Fruit fly (Drosophila melanogaster) Kc167 (cell line): ENCODE data around the gene CG10352.

Source experiments
- Myc ChIP-seq: fragments of >200 bp; optimal IDR thresholded peaks from 2 replicates; lab custom pipeline; 2017; ENCODE audit warnings: missing external identifiers
- Sin3A ChIP-seq: fragments of >200 bp; optimal IDR thresholded peaks from 2 replicates; lab custom pipeline; 2018; ENCODE audit warnings: missing external identifiers
- h ChIP-seq: fragments of >200 bp; optimal IDR thresholded peaks from 3 replicates; lab custom pipeline; 2018; ENCODE audit warnings: missing external identifiers
- insv ChIP-seq: fragments of >200 bp; optimal IDR thresholded peaks from 3 replicates; lab custom pipeline; 2018; ENCODE audit warnings: missing external identifiers
- psq ChIP-seq: fragments of >200 bp; optimal IDR thresholded peaks from 2 replicates; lab custom pipeline; 2017; ENCODE audit warnings: missing external identifiers
- ttk ChIP-seq: sonication (Bioruptor generic); optimal IDR thresholded peaks from 2 replicates; lab custom pipeline; 2017; ENCODE audit warnings: missing external identifiers

The CG10352 gene

DNA sequence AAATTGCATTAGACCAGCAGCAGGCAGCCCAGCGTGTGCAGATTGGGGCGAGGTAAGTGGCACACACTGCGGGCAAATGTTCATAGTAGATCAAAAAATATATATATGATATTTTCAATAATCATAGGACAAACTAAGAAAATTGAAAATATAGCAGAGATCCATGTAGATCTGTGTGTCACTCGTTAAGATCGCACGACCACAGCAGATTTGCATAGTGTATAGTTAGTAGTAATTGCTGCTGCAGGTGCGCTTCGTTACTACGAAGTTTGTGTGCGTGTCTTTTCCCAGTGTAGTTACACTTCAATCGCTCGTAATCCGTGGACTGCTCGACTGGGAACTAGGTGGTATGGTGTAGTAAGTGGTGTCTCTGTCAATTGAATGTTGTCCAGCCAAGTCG lies at the start of gene CG10352:
TSS of gene CG10352 (minus strand) at position 4 of the 400 bp plus-strand sequence.
- no peak for TF ChIP-seq Myc (lab: Kevin White, UChicago)
- TF ChIP-seq psq (lab: Kevin White, UChicago): no peak
- TF ChIP-seq ttk (lab: Kevin White, UChicago): no peak
- TF ChIP-seq Sin3A (lab: Kevin White, UChicago): no peak
- no peak for TF ChIP-seq insv (lab: Kevin White, UChicago)
- TF ChIP-seq h (lab: Kevin White, UChicago): no peak

DNA sequence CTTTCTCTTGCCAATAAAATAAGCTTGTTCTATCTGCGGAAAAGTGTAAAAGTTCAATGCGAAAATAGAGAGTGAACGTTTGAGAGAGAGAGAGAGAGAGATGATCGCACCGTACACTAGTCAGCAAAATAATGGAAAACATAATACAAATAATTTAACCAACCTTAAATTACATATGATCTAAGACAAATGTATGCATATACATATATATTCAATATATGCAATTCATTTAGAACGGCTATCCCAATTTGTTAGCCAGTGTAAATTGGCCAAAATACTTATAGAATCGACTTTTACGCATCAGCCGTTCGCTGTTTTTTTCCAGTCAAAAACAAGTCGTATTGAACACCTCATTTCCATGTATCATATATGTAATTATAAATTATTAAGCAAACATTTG lies 48.2 kb upstream of the CG10352 start:
- TF ChIP-seq Sin3A (lab: Kevin White, UChicago) (no peak), ttk (lab: Kevin White, UChicago) (no peak), psq (lab: Kevin White, UChicago) (no peak), h (lab: Kevin White, UChicago) (no peak), insv (lab: Kevin White, UChicago) (no peak), Myc (lab: Kevin White, UChicago) (no peak)

DNA sequence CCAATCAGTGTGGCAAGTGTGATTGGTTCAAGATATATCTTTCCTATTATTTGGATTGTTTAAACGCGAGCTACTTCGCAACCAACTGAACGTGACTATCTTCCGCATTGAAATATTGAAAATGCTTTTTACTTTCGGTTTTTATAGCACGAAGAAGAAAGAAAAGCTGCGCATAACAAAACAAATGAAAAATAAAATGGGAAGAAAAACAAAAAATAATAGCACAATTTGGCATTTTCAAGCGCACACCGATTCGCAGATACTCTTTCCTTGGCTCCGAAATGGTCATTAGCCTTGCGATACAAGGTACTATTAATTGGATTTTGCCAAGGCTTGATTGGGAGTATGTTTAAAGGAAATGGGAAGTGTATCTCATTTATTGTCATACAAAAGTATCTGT lies 47.6 kb upstream of the CG10352 start, which contains the start of gene Sclp:
TSS of gene Sclp (minus strand) at position 101 of the 400 bp plus-strand sequence.
- no peak for TF ChIP-seq insv (lab: Kevin White, UChicago)
- no peak for TF ChIP-seq Sin3A (lab: Kevin White, UChicago)
- no peak for TF ChIP-seq psq (lab: Kevin White, UChicago)
- no peak for TF ChIP-seq Myc (lab: Kevin White, UChicago)
- no peak for TF ChIP-seq ttk (lab: Kevin White, UChicago)
- no peak for TF ChIP-seq h (lab: Kevin White, UChicago)

DNA sequence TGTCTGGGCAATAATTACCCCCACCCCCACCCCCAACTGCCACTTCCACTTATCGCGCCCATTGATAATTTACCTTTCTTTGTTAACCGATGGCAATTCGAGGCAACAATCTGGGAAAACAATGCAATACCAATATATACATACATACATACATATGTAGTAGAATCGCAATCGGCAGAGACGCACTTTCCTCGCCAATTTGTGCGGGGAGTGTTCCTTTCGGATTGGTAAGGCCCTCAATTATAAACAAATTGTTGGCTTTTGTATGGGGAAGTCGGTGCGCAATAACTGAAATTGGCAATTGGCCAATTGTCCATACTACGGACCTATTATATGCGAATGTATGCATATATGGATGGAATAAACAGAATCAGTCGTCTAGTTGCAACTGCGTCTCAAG lies 46.7 kb upstream of the CG10352 start:
- TF ChIP-seq h (lab: Kevin White, UChicago) (no peak), psq (lab: Kevin White, UChicago) (no peak), Sin3A (lab: Kevin White, UChicago) (no peak), Myc (lab: Kevin White, UChicago) (no peak), ttk (lab: Kevin White, UChicago) (no peak), insv (lab: Kevin White, UChicago) (no peak)

dm6 chrX:11922650-11923237 lies 45.8 kb upstream of the CG10352 start:
- TF ChIP-seq Myc (lab: Kevin White, UChicago) (no peak), ttk (lab: Kevin White, UChicago) (no peak), Sin3A (lab: Kevin White, UChicago) (no peak), insv (lab: Kevin White, UChicago) (no peak), h (lab: Kevin White, UChicago) (no peak), psq (lab: Kevin White, UChicago) (no peak)

DNA sequence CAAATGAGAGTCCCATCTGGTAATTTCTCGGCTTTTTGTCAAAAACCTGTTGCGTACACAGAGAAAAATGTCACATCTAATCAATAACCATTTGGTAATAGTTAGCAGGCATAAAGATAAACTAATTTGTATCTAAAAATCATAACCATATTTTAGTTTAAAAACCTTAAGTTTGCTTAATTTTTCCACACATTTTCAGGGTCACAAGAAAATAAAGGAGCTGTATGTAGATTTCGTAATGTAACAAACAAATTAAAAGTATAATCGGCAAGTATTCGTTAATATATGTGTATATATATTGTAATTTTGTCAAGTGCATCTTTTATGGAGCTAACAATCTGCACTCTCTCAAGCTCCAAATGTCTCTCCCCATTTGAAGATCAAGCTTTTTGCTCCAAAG lies 44.0 kb upstream of the CG10352 start:
- no peak for TF ChIP-seq insv (lab: Kevin White, UChicago)
- no peak for TF ChIP-seq Sin3A (lab: Kevin White, UChicago)
- no peak for TF ChIP-seq Myc (lab: Kevin White, UChicago)
- no peak for TF ChIP-seq h (lab: Kevin White, UChicago)
- TF ChIP-seq psq (lab: Kevin White, UChicago): no peak
- no peak for TF ChIP-seq ttk (lab: Kevin White, UChicago)

- TF ChIP-seq Sin3A (lab: Kevin White, UChicago) (no peak), ttk (lab: Kevin White, UChicago) (no peak), Myc (lab: Kevin White, UChicago) (no peak), h (lab: Kevin White, UChicago) (no peak), psq (lab: Kevin White, UChicago) (no peak), insv (lab: Kevin White, UChicago) (no peak)
These were observed 40.2 kb upstream of the CG10352 start, which contains the start of gene pot for dm6 chrX:11917056-11917633. pot (minus strand) TSS chrX:11917260.

dm6 chrX:11915154-11915593 lies 38.2 kb upstream of the CG10352 start:
- TF ChIP-seq insv (lab: Kevin White, UChicago): no peak
- TF ChIP-seq h (lab: Kevin White, UChicago): no peak
- no peak for TF ChIP-seq Sin3A (lab: Kevin White, UChicago)
- TF ChIP-seq ttk (lab: Kevin White, UChicago): no peak
- TF ChIP-seq psq (lab: Kevin White, UChicago): no peak
- TF ChIP-seq Myc (lab: Kevin White, UChicago): no peak

dm6 chrX:11913581-11913980 lies 36.6 kb upstream of the CG10352 start:
- TF ChIP-seq insv (lab: Kevin White, UChicago) (no peak), h (lab: Kevin White, UChicago) (no peak), ttk (lab: Kevin White, UChicago) (no peak), Sin3A (lab: Kevin White, UChicago) (no peak), Myc (lab: Kevin White, UChicago) (no peak), psq (lab: Kevin White, UChicago) (no peak)

dm6 chrX:11906818-11907281 lies 29.9 kb upstream of the CG10352 start, which contains the start of gene CG43156:
CG43156 (minus strand) TSS chrX:11906868.
- TF ChIP-seq Sin3A (lab: Kevin White, UChicago) (no peak), h (lab: Kevin White, UChicago) (no peak), Myc (lab: Kevin White, UChicago) (no peak), psq (lab: Kevin White, UChicago) (no peak), insv (lab: Kevin White, UChicago) (no peak), ttk (lab: Kevin White, UChicago) (no peak)

dm6 chrX:11905144-11905543 lies 28.2 kb upstream of the CG10352 start, which contains the start of gene Upf1:
Upf1 (minus strand) TSS chrX:11905371.
- TF ChIP-seq psq (lab: Kevin White, UChicago) (no peak), h (lab: Kevin White, UChicago) (no peak), Myc (lab: Kevin White, UChicago) (no peak), insv (lab: Kevin White, UChicago) (no peak), ttk (lab: Kevin White, UChicago) (no peak), Sin3A (lab: Kevin White, UChicago) (no peak)
